Worm (Caenorhabditis elegans) whole organism, late embryonic: ENCODE data around the gene adt-1.

ENCODE experiments used
- unc-86 ChIP-seq: sonication (generic microtip); optimal IDR thresholded peaks from 2 replicates; lab custom pipeline; 2016; ENCODE audit warnings: missing genetic modification characterization, missing compliant biosample characterization
- zip-5 ChIP-seq: sonication (generic microtip); optimal IDR thresholded peaks from 2 replicates; lab custom pipeline; 2016; ENCODE audit warnings: missing genetic modification characterization, missing compliant biosample characterization

DNA sequence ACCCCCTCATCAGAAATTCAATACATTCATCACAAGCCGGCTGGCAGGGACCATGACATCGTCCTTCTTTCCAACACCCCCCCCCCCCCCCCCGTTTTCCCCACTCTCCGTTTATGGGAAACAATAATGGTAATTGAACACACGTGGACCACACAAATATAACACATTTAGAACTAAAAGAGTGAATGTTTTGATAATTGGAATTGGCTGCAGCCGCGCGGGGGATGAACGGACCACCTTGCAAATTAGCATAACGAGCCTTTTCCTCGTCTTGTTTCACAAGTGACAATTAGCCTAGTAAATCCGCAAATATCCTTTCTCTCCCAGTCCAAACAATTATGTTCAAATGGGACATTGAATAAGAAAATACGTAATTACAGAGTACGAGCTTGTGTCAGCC, 10.0 kb downstream of the adt-1 start:
- no peak for TF ChIP-seq unc-86
- no peak for TF ChIP-seq zip-5 (tag; lab: Kevin White, UChicago)
